Fruit fly (Drosophila melanogaster): ENCODE measurements around the gene papi.

Gene papi

DNA sequence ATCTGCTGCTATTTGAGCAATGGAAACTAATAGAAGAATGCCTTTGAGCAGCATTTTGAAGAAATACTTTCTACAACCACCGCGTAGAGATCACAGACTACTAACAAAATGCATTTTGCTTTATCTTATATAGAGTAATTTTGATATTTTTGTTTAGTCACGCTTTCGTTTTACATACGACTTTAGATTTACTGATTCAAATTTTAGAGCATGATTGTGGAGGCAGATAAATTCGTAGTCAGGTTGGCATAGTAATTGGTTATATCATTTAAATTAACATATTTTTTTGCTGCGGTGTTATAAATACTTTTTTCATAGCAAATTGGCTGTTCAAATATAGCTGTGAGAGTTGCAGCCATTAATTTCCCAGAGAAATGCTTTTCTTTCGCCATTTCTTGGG, 48.5 kb downstream of the papi start, which contains the start of gene CG17242:
TSS of gene CG17242 (minus strand) at position 101 of the 400 bp plus-strand sequence.
- TF ChIP-seq Hr78 (GFP tag; optimal IDR thresholded peaks at IDR 0.05) (no peak), woc (GFP tag; optimal IDR thresholded peaks at IDR 0.05) (no peak), CrebA (GFP tag; optimal IDR thresholded peaks at IDR 0.05; ENCODE audit: borderline replicate concordance) (no peak), Hr83 (GFP tag; optimal IDR thresholded peaks at IDR 0.05; ENCODE audit: poor library complexity, severe bottlenecking) (no peak), jim (GFP tag; optimal IDR thresholded peaks at IDR 0.05) (no peak), GATAd (GFP tag; optimal IDR thresholded peaks at IDR 0.05) (no peak), tai (GFP tag; optimal IDR thresholded peaks at IDR 0.05) (no peak), sv (GFP tag; optimal IDR thresholded peaks at IDR 0.05) (no peak)
